Worm (Caenorhabditis elegans): ENCODE measurements around the gene best-17.

best-17 gene

DNA sequence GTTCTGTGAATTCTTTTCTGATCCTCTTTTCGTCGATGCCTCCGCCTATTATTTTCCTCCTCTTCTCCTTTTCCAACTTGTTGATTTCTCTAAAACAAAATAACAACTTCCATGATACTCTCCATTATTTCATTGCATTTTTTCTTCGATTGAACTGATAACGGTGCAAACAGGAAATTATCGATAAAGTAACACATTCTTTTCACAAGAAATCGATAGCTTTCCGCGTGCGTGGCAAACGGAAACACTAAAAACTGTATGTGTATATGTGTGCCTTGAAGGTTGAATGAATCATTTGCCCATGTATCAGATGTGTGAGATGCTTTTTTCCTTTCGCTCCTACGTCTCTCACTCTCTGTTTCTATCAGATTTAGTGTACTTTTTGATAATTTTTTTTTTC lies 42.1 kb upstream of the best-17 start (continued):
- no peak for TF ChIP-seq pha-4 (GFP tag; IDR thresholded peaks at IDR 0.05)
- peak; percentile 31 for TF ChIP-seq pha-4 (tag; optimal IDR thresholded peaks at IDR 0.05)
- TF ChIP-seq ceh-62 (tag; optimal IDR thresholded peaks at IDR 0.05): no peak
- no peak for TF ChIP-seq snpc-4 (tag; optimal IDR thresholded peaks at IDR 0.05)
- TF ChIP-seq Y105C5A.15 (GFP tag; IDR thresholded peaks at IDR 0.05): no peak
- no peak for TF ChIP-seq zip-11 (GFP tag; IDR thresholded peaks at IDR 0.05)
- TF ChIP-seq php-3 (GFP tag; IDR thresholded peaks at IDR 0.05): 0 out of 2 replicates have a peak, but pooled peaks have one; percentile 14
- TF ChIP-seq nhr-28 (tag; optimal IDR thresholded peaks at IDR 0.05): peak; percentile 78
- TF ChIP-seq Y75B8A.6 (GFP tag; IDR thresholded peaks at IDR 0.05): no peak
- no peak for TF ChIP-seq T26A8.4 (GFP tag; IDR thresholded peaks at IDR 0.05)
- no peak for TF ChIP-seq ceh-20 (GFP tag; IDR thresholded peaks at IDR 0.05)
- TF ChIP-seq nhr-11 (tag; optimal IDR thresholded peaks at IDR 0.05): no peak
- peak; percentile 14 for TF ChIP-seq nhr-6 (tag; optimal IDR thresholded peaks at IDR 0.05)
- no peak for TF ChIP-seq jun-1 (tag; optimal IDR thresholded peaks at IDR 0.05)
- TF ChIP-seq ztf-11 (tag; optimal IDR thresholded peaks at IDR 0.05): no peak
- TF ChIP-seq F49E8.2 (tag; optimal IDR thresholded peaks at IDR 0.05; ENCODE audit: borderline replicate concordance): no peak
- TF ChIP-seq set-16 (GFP tag; IDR thresholded peaks at IDR 0.05): no peak
- no peak for TF ChIP-seq daf-16 (GFP tag; optimal IDR thresholded peaks at IDR 0.05)
- peak; percentile 91 for TF ChIP-seq daf-16 (tag; optimal IDR thresholded peaks at IDR 0.05)
- peak in 1 of 2 experiments; percentile 14 for TF ChIP-seq mdl-1 (tag; optimal IDR thresholded peaks at IDR 0.05)
- no peak for TF ChIP-seq aha-1 (tag)
- no peak for TF ChIP-seq vab-7 (GFP tag; IDR thresholded peaks at IDR 0.05)
- peak; percentile 36 for TF ChIP-seq mes-2 (tag; optimal IDR thresholded peaks at IDR 0.05; ENCODE audit: poor library complexity, severe bottlenecking)
- TF ChIP-seq zfp-2 (tag; optimal IDR thresholded peaks at IDR 0.05): no peak
- TF ChIP-seq mep-1 (tag; optimal IDR thresholded peaks at IDR 0.05): no peak

DNA sequence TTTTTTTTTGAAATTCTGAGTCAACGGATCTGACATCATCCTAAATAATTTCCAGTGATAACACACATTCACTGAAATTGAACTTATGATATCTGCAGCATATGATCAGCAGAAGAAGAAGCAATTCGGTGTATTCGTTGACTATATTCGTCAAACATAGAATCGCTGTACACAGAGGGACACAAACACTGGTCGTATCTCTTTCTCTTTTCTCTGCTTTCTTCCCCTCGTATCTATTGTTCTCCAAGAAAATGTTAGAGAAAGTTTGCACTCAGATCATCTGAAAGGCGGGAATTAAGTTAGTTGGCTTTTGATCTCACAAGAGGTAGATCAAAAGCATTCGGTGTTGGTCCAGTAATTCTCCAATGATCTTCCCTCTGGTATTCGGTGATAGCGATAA lies 41.1 kb upstream of the best-17 start:
- TF ChIP-seq fkh-10 (GFP tag; optimal IDR thresholded peaks at IDR 0.05): no peak
- TF ChIP-seq duxl-1 (tag; optimal IDR thresholded peaks at IDR 0.05; ENCODE audit: poor library complexity): no peak
- TF ChIP-seq hmg-1.1 (GFP tag; IDR thresholded peaks at IDR 0.05): no peak
- TF ChIP-seq lin-39 (tag; optimal IDR thresholded peaks at IDR 0.05): no peak
- peak in 1 of 2 experiments; percentile 2 for TF ChIP-seq mdl-1 (tag; optimal IDR thresholded peaks at IDR 0.05)
- no peak for TF ChIP-seq egl-43 (GFP tag; IDR thresholded peaks at IDR 0.05)
- peak; percentile 87 for TF ChIP-seq aha-1 (tag)
- TF ChIP-seq nhr-28 (tag; optimal IDR thresholded peaks at IDR 0.05): peak; percentile 58

DNA sequence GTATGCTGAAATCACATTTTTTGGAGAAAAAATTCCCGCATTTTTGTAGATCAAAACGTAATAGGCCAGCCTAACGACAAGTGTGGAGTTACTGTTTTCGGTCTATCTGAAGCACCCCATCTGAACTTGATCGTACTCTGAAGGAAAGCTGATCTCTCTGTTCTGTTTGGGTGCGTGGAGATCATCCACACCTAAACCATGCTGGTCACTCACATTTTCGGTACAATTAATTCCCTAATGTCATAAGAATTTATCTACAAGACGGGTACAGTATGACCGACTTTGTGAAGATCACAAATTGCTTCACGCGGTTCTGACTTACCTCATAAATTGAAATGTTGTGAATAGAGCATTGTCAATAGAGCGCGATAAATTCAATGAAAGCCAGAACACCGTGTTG lies 40.5 kb upstream of the best-17 start:
- TF ChIP-seq egl-43 (GFP tag; IDR thresholded peaks at IDR 0.05): no peak
- TF ChIP-seq nhr-28 (tag; optimal IDR thresholded peaks at IDR 0.05): peak; percentile 52

DNA sequence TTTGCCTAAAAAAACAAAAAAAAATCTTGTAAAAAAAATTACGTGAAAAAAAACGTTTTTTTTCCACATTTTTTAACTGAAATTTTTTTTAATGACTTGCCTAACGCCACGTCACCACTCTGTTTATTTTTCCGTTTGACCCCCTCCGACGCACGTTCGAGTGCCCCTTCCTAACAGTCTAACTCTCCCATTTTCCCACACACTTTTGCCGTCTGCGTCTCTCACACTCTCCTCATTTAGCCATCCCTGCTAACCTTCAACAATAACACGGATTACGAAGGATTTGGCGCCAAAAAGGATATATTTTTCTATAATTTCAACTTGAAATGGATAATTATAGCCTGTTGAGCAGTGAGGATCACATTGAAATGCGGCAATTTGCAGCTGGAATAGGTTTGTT lies 37.8 kb upstream of the best-17 start:
- TF ChIP-seq daf-16 (GFP tag; optimal IDR thresholded peaks at IDR 0.05) (peak in 1 of 2 experiments; percentile 21), daf-16 (tag; optimal IDR thresholded peaks at IDR 0.05) (no peak), nhr-76 (tag; optimal IDR thresholded peaks at IDR 0.05) (no peak), F10B5.3 (tag; optimal IDR thresholded peaks at IDR 0.05) (no peak), unc-39 (tag; optimal IDR thresholded peaks at IDR 0.05) (no peak), Y48G9A.11 (GFP tag; IDR thresholded peaks at IDR 0.05) (no peak), mdl-1 (tag; optimal IDR thresholded peaks at IDR 0.05) (no peak), set-16 (GFP tag; IDR thresholded peaks at IDR 0.05) (no peak), lin-38 (GFP tag; IDR thresholded peaks at IDR 0.05) (0 out of 2 replicates have a peak, but pooled peaks have one; percentile 25), hmg-1.1 (GFP tag; IDR thresholded peaks at IDR 0.05) (0 out of 2 replicates have a peak, but pooled peaks have one; percentile 25), lin-13 (GFP tag; optimal IDR thresholded peaks at IDR 0.05) (no peak), lin-1 (GFP tag; IDR thresholded peaks at IDR 0.05) (no peak), aha-1 (tag) (peak; percentile 41), hif-1 (tag; optimal IDR thresholded peaks at IDR 0.05) (peak in 1 of 2 experiments; percentile 35), pha-4 (GFP tag; IDR thresholded peaks at IDR 0.05) (no peak), pha-4 (tag; optimal IDR thresholded peaks at IDR 0.05) (peak; percentile 42), T26A8.4 (GFP tag; IDR thresholded peaks at IDR 0.05) (no peak), rbr-2 (tag; optimal IDR thresholded peaks at IDR 0.05) (peak; percentile 8), hlh-11 (tag; optimal IDR thresholded peaks at IDR 0.05) (peak; percentile 2)
